Fruit fly (Drosophila melanogaster): ENCODE measurements around the gene dnk.

dnk gene

dm6 chr3R:19023862-19024261, 43.1 kb downstream of the dnk start, which contains the start of the genes CG6005 and CG14286 (continued):
- no peak for TF ChIP-seq CG3838 (GFP tag; optimal IDR thresholded peaks at IDR 0.05)
- peak; percentile 63; the same call in 1 of the 2 replicates for TF ChIP-seq seq (GFP tag; IDR thresholded peaks at IDR 0.05)
- TF ChIP-seq Spps (tag; optimal IDR thresholded peaks at IDR 0.05) = no peak
- TF ChIP-seq CG10274 (GFP tag; optimal IDR thresholded peaks at IDR 0.05) = no peak
- TF ChIP-seq CG18476 (GFP tag; optimal IDR thresholded peaks at IDR 0.05) = no peak
- TF ChIP-seq schlank (tag; optimal IDR thresholded peaks at IDR 0.05) = no peak
- TF ChIP-seq Elba2 (GFP tag; optimal IDR thresholded peaks at IDR 0.05) = no peak
- no peak for TF ChIP-seq Dip2 (GFP tag; IDR thresholded peaks at IDR 0.05)
- TF ChIP-seq corto (GFP tag; optimal IDR thresholded peaks at IDR 0.05) = no peak
- no peak for TF ChIP-seq scrt (GFP tag; optimal IDR thresholded peaks at IDR 0.05)
- TF ChIP-seq Sin3A (optimal IDR thresholded peaks at IDR 0.05) = peak; percentile 49
- TF ChIP-seq HHEX (GFP tag; optimal IDR thresholded peaks at IDR 0.05) = no peak
- no peak for TF ChIP-seq gem (tag; optimal IDR thresholded peaks at IDR 0.05)
- TF ChIP-seq ind (GFP tag; optimal IDR thresholded peaks at IDR 0.05) = peak; percentile 55
- no peak; the same call in 1 of the 2 replicates for TF ChIP-seq Ravus (GFP tag; IDR thresholded peaks at IDR 0.05)
- peak; percentile 68; the same call in 1 of the 2 replicates for TF ChIP-seq CG14014 (GFP tag; IDR thresholded peaks at IDR 0.05)
- peak; percentile 21; the same call in 1 of the 2 replicates for TF ChIP-seq CG17612 (GFP tag; IDR thresholded peaks at IDR 0.05)
- TF ChIP-seq CG7271 (tag; optimal IDR thresholded peaks at IDR 0.05) = no peak
- no peak for TF ChIP-seq Eip74EF (GFP tag; optimal IDR thresholded peaks at IDR 0.05)
- TF ChIP-seq repo (GFP tag; optimal IDR thresholded peaks at IDR 0.05) = no peak
- TF ChIP-seq CG6254 (GFP tag; optimal IDR thresholded peaks at IDR 0.05) = no peak
- no peak for TF ChIP-seq CG3726 (GFP tag; IDR thresholded peaks at IDR 0.05)
- no peak for TF ChIP-seq bcd (GFP tag; optimal IDR thresholded peaks at IDR 0.05)
- peak; percentile 85 for TF ChIP-seq unc-4 (GFP tag; IDR thresholded peaks at IDR 0.05; ENCODE audit: partially characterized antibody)
- TF ChIP-seq ara (GFP tag; IDR thresholded peaks at IDR 0.05) = 0 out of 2 replicates have a peak, but pooled peaks have one; percentile 34
- peak; percentile 73 for TF ChIP-seq tgo (GFP tag; IDR thresholded peaks at IDR 0.05)
- TF ChIP-seq unpg (GFP tag; optimal IDR thresholded peaks at IDR 0.05) = peak; percentile 24
- no peak for TF ChIP-seq sens-2 (GFP tag; IDR thresholded peaks at IDR 0.05)
- peak; percentile 28; the same call in 1 of the 2 replicates for TF ChIP-seq Adf1 (GFP tag; IDR thresholded peaks at IDR 0.05)
- peak; percentile 92 for TF ChIP-seq CG11456 (GFP tag; IDR thresholded peaks at IDR 0.05)
- TF ChIP-seq CG2678 (tag; optimal IDR thresholded peaks at IDR 0.05) = peak; percentile 36
- TF ChIP-seq CG2875 (GFP tag; optimal IDR thresholded peaks at IDR 0.05) = no peak
- TF ChIP-seq HLH4C (GFP tag; IDR thresholded peaks at IDR 0.05; ENCODE audit: partially characterized antibody) = peak; percentile 75
- peak; percentile 78 for TF ChIP-seq MESR4 (GFP tag; optimal IDR thresholded peaks at IDR 0.05)
- TF ChIP-seq jigr1 (GFP tag; IDR thresholded peaks at IDR 0.05) = no peak
- TF ChIP-seq cas (GFP tag; IDR thresholded peaks at IDR 0.05) = peak; percentile 49; the same call in 1 of the 2 replicates
- no peak for TF ChIP-seq CG8765 (GFP tag; IDR thresholded peaks at IDR 0.05)
- TF ChIP-seq pb (GFP tag; optimal IDR thresholded peaks at IDR 0.05) = no peak
- TF ChIP-seq sc (optimal IDR thresholded peaks at IDR 0.05) = no peak
- no peak for TF ChIP-seq sc (GFP tag; optimal IDR thresholded peaks at IDR 0.05)
- TF ChIP-seq zf30C (GFP tag; optimal IDR thresholded peaks at IDR 0.05) = no peak
- TF ChIP-seq ATbp (GFP tag; optimal IDR thresholded peaks at IDR 0.05) = no peak
- peak; percentile 75 for TF ChIP-seq CG13624 (GFP tag; optimal IDR thresholded peaks at IDR 0.05)
- TF ChIP-seq CG4360 (GFP tag; IDR thresholded peaks at IDR 0.05) = no peak
- TF ChIP-seq YL-1 (GFP tag; optimal IDR thresholded peaks at IDR 0.05) = peak; percentile 80
- peak; percentile 29 for TF ChIP-seq CG8924 (tag; optimal IDR thresholded peaks at IDR 0.05)
- no peak for TF ChIP-seq CG4820 (GFP tag; optimal IDR thresholded peaks at IDR 0.05)
- no peak for TF ChIP-seq dmrt11E (tag; optimal IDR thresholded peaks at IDR 0.05)
- no peak for TF ChIP-seq Meics (GFP tag; optimal IDR thresholded peaks at IDR 0.05)
- TF ChIP-seq BEAF-32 (GFP tag; optimal IDR thresholded peaks at IDR 0.05) = peak; percentile 86
- peak; percentile 16 for TF ChIP-seq Camta (GFP tag; optimal IDR thresholded peaks at IDR 0.05)

Measured in whole organism, embryonic.